Worm (Caenorhabditis elegans): Measurements from ENCODE around the gene F59B2.3.

Gene F59B2.3

ce11 chrIII:8984412-8984811 is 15.2 kb downstream of the F59B2.3 start:
- TF ChIP-seq pqm-1 (tag; optimal IDR thresholded peaks at IDR 0.05) (peak; percentile 4), aly-2 (tag; optimal IDR thresholded peaks at IDR 0.05) (no peak), elt-2 (tag; optimal IDR thresholded peaks at IDR 0.05) (peak; percentile 45)

- TF ChIP-seq elt-2 (tag; optimal IDR thresholded peaks at IDR 0.05), result peak; percentile 1
- TF ChIP-seq pha-4 (tag; optimal IDR thresholded peaks at IDR 0.05), result no peak
- peak; percentile 48 for TF ChIP-seq nhr-43 (tag; optimal IDR thresholded peaks at IDR 0.05; ENCODE audit: poor library complexity, severe bottlenecking)
- TF ChIP-seq skn-1 (tag; optimal IDR thresholded peaks at IDR 0.05), result peak; percentile 48
- peak; percentile 15 for TF ChIP-seq pqm-1 (tag; optimal IDR thresholded peaks at IDR 0.05)
- peak; percentile 59 for TF ChIP-seq ama-1 (optimal IDR thresholded peaks at IDR 0.05)
- TF ChIP-seq nhr-23 (tag; optimal IDR thresholded peaks at IDR 0.05), result peak; percentile 67
- TF ChIP-seq elt-3 (tag; optimal IDR thresholded peaks at IDR 0.05), result peak in 2 of 3 experiments; percentile 36 to 84
- TF ChIP-seq hmg-11 (tag; optimal IDR thresholded peaks at IDR 0.05), result no peak
- TF ChIP-seq jun-1 (tag; optimal IDR thresholded peaks at IDR 0.05), result peak; percentile 35
Observed at ce11 chrIII:8983811-8984210, 15.8 kb downstream of the F59B2.3 start.

ce11 chrIII:8983135-8983534 is 16.4 kb downstream of the F59B2.3 start:
- TF ChIP-seq nhr-76 (tag; optimal IDR thresholded peaks at IDR 0.05) (no peak), nhr-43 (tag; optimal IDR thresholded peaks at IDR 0.05; ENCODE audit: poor library complexity, severe bottlenecking) (peak; percentile 16), eor-1 (tag; optimal IDR thresholded peaks at IDR 0.05) (no peak), lin-15B (tag; optimal IDR thresholded peaks at IDR 0.05) (no peak), nhr-25 (tag; optimal IDR thresholded peaks at IDR 0.05) (peak; percentile 69), snpc-4 (tag; optimal IDR thresholded peaks at IDR 0.05) (no peak), nhr-23 (tag; optimal IDR thresholded peaks at IDR 0.05) (peak; percentile 36), lin-39 (tag; optimal IDR thresholded peaks at IDR 0.05) (peak; percentile 25), ama-1 (optimal IDR thresholded peaks at IDR 0.05) (peak; percentile 32)

- TF ChIP-seq daf-12 (tag; optimal IDR thresholded peaks at IDR 0.05), result no peak
- no peak for TF ChIP-seq nhr-12 (tag; optimal IDR thresholded peaks at IDR 0.05)
- peak; percentile 23 for TF ChIP-seq snpc-4 (tag; optimal IDR thresholded peaks at IDR 0.05)
- peak; percentile 15 for TF ChIP-seq lsy-12 (tag; optimal IDR thresholded peaks at IDR 0.05)
- no peak for TF ChIP-seq aly-2 (tag; optimal IDR thresholded peaks at IDR 0.05)
- peak; percentile 67 for TF ChIP-seq ama-1 (optimal IDR thresholded peaks at IDR 0.05)
- peak; percentile 38 for TF ChIP-seq nhr-25 (tag; optimal IDR thresholded peaks at IDR 0.05)
- TF ChIP-seq nfya-1 (tag; optimal IDR thresholded peaks at IDR 0.05; ENCODE audit: insufficient read depth), result peak; percentile 79
- no peak for TF ChIP-seq ztf-11 (tag; optimal IDR thresholded peaks at IDR 0.05)
- TF ChIP-seq fos-1 (tag; optimal IDR thresholded peaks at IDR 0.05), result no peak
- no peak for TF ChIP-seq elt-1 (tag; optimal IDR thresholded peaks at IDR 0.05)
- peak; percentile 18 for TF ChIP-seq egl-5 (tag; optimal IDR thresholded peaks at IDR 0.05)
- peak; percentile 78 for TF ChIP-seq fkh-10 (GFP tag; optimal IDR thresholded peaks at IDR 0.05)
- TF ChIP-seq tbx-2 (tag; optimal IDR thresholded peaks at IDR 0.05), result peak; percentile 34
- peak; percentile 31 for TF ChIP-seq lin-15B (tag; optimal IDR thresholded peaks at IDR 0.05)
- peak; percentile 25 for TF ChIP-seq nhr-23 (tag; optimal IDR thresholded peaks at IDR 0.05)
- peak; percentile 46 for TF ChIP-seq nhr-43 (tag; optimal IDR thresholded peaks at IDR 0.05; ENCODE audit: poor library complexity, severe bottlenecking)
- TF ChIP-seq nhr-11 (tag; optimal IDR thresholded peaks at IDR 0.05), result no peak
- peak; percentile 70 for TF ChIP-seq hmg-11 (tag; optimal IDR thresholded peaks at IDR 0.05)
- no peak for TF ChIP-seq pqm-1 (tag; optimal IDR thresholded peaks at IDR 0.05)
- TF ChIP-seq ceh-28 (tag; optimal IDR thresholded peaks at IDR 0.05), result peak; percentile 7
- peak; percentile 61 for TF ChIP-seq pha-4 (tag; optimal IDR thresholded peaks at IDR 0.05)
Observed at ce11 chrIII:8981847-8982479, 17.6 kb downstream of the F59B2.3 start, which contains the start of gene pde-2. Gene pde-2, minus strand, starts transcription at chrIII:8981897.

- no peak for TF ChIP-seq pha-4 (tag; optimal IDR thresholded peaks at IDR 0.05)
- no peak for TF ChIP-seq nhr-76 (tag; optimal IDR thresholded peaks at IDR 0.05)
- TF ChIP-seq nhr-43 (tag; optimal IDR thresholded peaks at IDR 0.05; ENCODE audit: poor library complexity, severe bottlenecking), result peak; percentile 52
- no peak for TF ChIP-seq zag-1 (tag; optimal IDR thresholded peaks at IDR 0.05)
Observed at ce11 chrIII:8980892-8981291, 18.7 kb downstream of the F59B2.3 start.

Measured in whole organism, L3 larva.